Worm (Caenorhabditis elegans) whole organism, L2 larva: ENCODE results near the gene D1022.3.

Experiments
- C34F6.9 ChIP-seq: fragments of 150-350 bp; optimal IDR thresholded peaks from 2 replicates; lab custom pipeline; 2014; ENCODE audit warnings: missing biosample characterization, missing genetic modification characterization
- R02D3.7 ChIP-seq: fragments of 150-350 bp; optimal IDR thresholded peaks from 2 replicates; lab custom pipeline; 2014; ENCODE audit warnings: missing biosample characterization, missing genetic modification characterization
- Y55F3AM.14 ChIP-seq: fragments of 200-800 bp; sonication (Bioruptor generic); optimal IDR thresholded peaks from 2 replicates; lab custom pipeline; 2018; ENCODE audit warnings: mild to moderate bottlenecking, missing genetic modification characterization, missing compliant biosample characterization
- ZK546.5 ChIP-seq: sonication (generic microtip); optimal IDR thresholded peaks from 2 replicates; lab custom pipeline; 2017; ENCODE audit warnings: missing biosample characterization, missing genetic modification characterization
- aly-2 ChIP-seq: fragments of 150-350 bp; optimal IDR thresholded peaks from 2 replicates; lab custom pipeline; 2014; ENCODE audit warnings: missing biosample characterization, missing genetic modification characterization
- ama-1 ChIP-seq: fragments of 150-350 bp; optimal IDR thresholded peaks from 2 replicates; lab custom pipeline; 2018; ENCODE audit warnings: inconsistent platforms
- blmp-1 ChIP-seq: sonication (generic microtip); optimal IDR thresholded peaks from 2 replicates; lab custom pipeline; 2017; ENCODE audit warnings: missing genetic modification characterization, mild to moderate bottlenecking, missing compliant biosample characterization, antibody characterized with exemption, moderate library complexity; ENCODE audit not compliant: insufficient read depth
- ceh-16 ChIP-seq: fragments of 150-350 bp; optimal IDR thresholded peaks from 2 replicates; lab custom pipeline; 2014; ENCODE audit warnings: missing biosample characterization, missing genetic modification characterization
- ceh-82 ChIP-seq: fragments of 150-350 bp; optimal IDR thresholded peaks from 2 replicates; lab custom pipeline; 2014; ENCODE audit warnings: missing biosample characterization, missing genetic modification characterization
- crh-2 ChIP-seq: sonication (generic microtip); optimal IDR thresholded peaks from 2 replicates; lab custom pipeline; 2017; ENCODE audit warnings: missing biosample characterization, missing genetic modification characterization
- dmd-4 ChIP-seq: sonication (generic microtip); optimal IDR thresholded peaks from 2 replicates; lab custom pipeline; 2017; ENCODE audit warnings: missing biosample characterization, missing genetic modification characterization
- elt-1 ChIP-seq: fragments of 150-350 bp; optimal IDR thresholded peaks from 2 replicates; lab custom pipeline; 2014; ENCODE audit warnings: missing biosample characterization, missing genetic modification characterization
- fos-1 ChIP-seq: fragments of 150-350 bp; optimal IDR thresholded peaks from 2 replicates; lab custom pipeline; 2014; ENCODE audit warnings: missing biosample characterization, missing genetic modification characterization
- gmeb-1 ChIP-seq: fragments of 150-350 bp; optimal IDR thresholded peaks from 2 replicates; lab custom pipeline; 2014; ENCODE audit warnings: missing biosample characterization, missing genetic modification characterization
- lin-11 ChIP-seq: fragments of 150-350 bp; sonication (generic microtip); optimal IDR thresholded peaks from 2 replicates; lab custom pipeline; 2014; ENCODE audit warnings: missing biosample characterization, missing genetic modification characterization, inconsistent platforms, mixed read lengths
- lin-13 ChIP-seq: fragments of 150-350 bp; optimal IDR thresholded peaks from 2 replicates; lab custom pipeline; 2014; ENCODE audit warnings: missing biosample characterization, missing genetic modification reagents, missing genetic modification characterization
- lsy-2 ChIP-seq, 2 experiments: fragments of 150-350 bp in 1 of 2; sonication (generic microtip) in 1 of 2; optimal IDR thresholded peaks; 2 replicates each; lab custom pipeline; 2014 to 2017; ENCODE audit warnings: missing biosample characterization in 2 of 2, missing genetic modification characterization in 2 of 2
- mab-5 ChIP-seq: fragments of 150-350 bp; optimal IDR thresholded peaks from 2 replicates; lab custom pipeline; 2014; ENCODE audit warnings: missing biosample characterization, missing genetic modification characterization
- nhr-10 ChIP-seq: sonication (generic microtip); optimal IDR thresholded peaks from 2 replicates; lab custom pipeline; 2017; ENCODE audit warnings: missing biosample characterization, missing genetic modification characterization
- nhr-129 ChIP-seq: fragments of 150-350 bp; optimal IDR thresholded peaks from 2 replicates; lab custom pipeline; 2014; ENCODE audit warnings: missing biosample characterization, missing genetic modification characterization
- nhr-21 ChIP-seq: fragments of 150-350 bp; optimal IDR thresholded peaks from 2 replicates; lab custom pipeline; 2014; ENCODE audit warnings: missing biosample characterization, missing genetic modification characterization
- nhr-237 ChIP-seq: fragments of 150-350 bp; optimal IDR thresholded peaks from 2 replicates; lab custom pipeline; 2014; ENCODE audit warnings: missing biosample characterization, missing genetic modification characterization
- nhr-6 ChIP-seq: fragments of 150-350 bp; optimal IDR thresholded peaks from 2 replicates; lab custom pipeline; 2014; ENCODE audit warnings: missing biosample characterization, missing genetic modification characterization
- nhr-77 ChIP-seq: fragments of 150-350 bp; optimal IDR thresholded peaks from 2 replicates; lab custom pipeline; 2014; ENCODE audit warnings: missing biosample characterization, missing genetic modification characterization
- skn-1 ChIP-seq: sonication (generic microtip); optimal IDR thresholded peaks from 2 replicates; lab custom pipeline; 2017; ENCODE audit warnings: missing biosample characterization, missing genetic modification characterization
- sma-3 ChIP-seq: sonication (generic microtip); optimal IDR thresholded peaks from 2 replicates; lab custom pipeline; 2016; ENCODE audit warnings: missing genetic modification reagents, missing genetic modification characterization, missing compliant biosample characterization
- unc-62 ChIP-seq: fragments of 150-350 bp; optimal IDR thresholded peaks from 2 replicates; lab custom pipeline; 2014; ENCODE audit warnings: missing biosample characterization, missing genetic modification reagents, missing genetic modification characterization
- zag-1 ChIP-seq: fragments of 150-350 bp; optimal IDR thresholded peaks from 2 replicates; lab custom pipeline; 2014; ENCODE audit warnings: missing biosample characterization, missing genetic modification characterization
- ztf-1 ChIP-seq: fragments of 200-800 bp; sonication (Bioruptor generic); conservative IDR thresholded peaks from 2 replicates; pipeline ENCODE4 v1.3.6; 2022; ENCODE audit warnings: missing genetic modification characterization, missing compliant biosample characterization
- ztf-11 ChIP-seq: sonication (generic microtip); optimal IDR thresholded peaks from 2 replicates; lab custom pipeline; 2017; ENCODE audit warnings: missing biosample characterization, missing genetic modification characterization
- ztf-4 ChIP-seq: fragments of 150-350 bp; optimal IDR thresholded peaks from 2 replicates; lab custom pipeline; 2014; ENCODE audit warnings: missing biosample characterization, missing genetic modification characterization

D1022.3 gene

DNA sequence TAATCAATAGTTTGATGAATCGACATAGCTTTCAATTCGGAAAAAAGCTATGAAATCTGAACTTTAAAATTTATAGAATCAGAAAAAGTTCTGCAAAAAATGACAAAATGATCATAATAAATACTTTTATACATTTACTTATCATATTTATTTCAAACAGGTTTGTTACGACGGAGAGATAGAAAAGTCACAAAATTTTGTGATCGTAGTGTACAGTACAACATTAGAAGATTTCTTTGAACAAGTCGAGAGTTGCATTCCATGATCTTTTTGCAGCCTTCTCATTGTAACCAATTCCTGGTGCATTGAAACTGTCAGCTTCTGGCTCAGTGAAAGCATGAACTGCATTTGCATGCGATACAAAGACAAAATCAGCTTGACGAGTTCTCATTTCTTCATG is at the start of gene D1022.3:
D1022.3 (minus strand) TSS at position 101 of the 400 bp plus-strand sequence.
- no peak for TF ChIP-seq R02D3.7 (tag; lab: Kevin White, UChicago)
- TF ChIP-seq ceh-16 (tag; lab: Kevin White, UChicago) = no peak
- TF ChIP-seq dmd-4 (tag; lab: Kevin White, UChicago) = no peak
- no peak for TF ChIP-seq nhr-6 (tag; lab: Kevin White, UChicago)
- no peak for TF ChIP-seq nhr-237 (tag; lab: Kevin White, UChicago)
- TF ChIP-seq ztf-11 = no peak
- no peak for TF ChIP-seq lin-11 (tag; lab: Kevin White, UChicago)
- no peak for TF ChIP-seq sma-3 (GFP tag; lab: Kevin White, UChicago)

DNA sequence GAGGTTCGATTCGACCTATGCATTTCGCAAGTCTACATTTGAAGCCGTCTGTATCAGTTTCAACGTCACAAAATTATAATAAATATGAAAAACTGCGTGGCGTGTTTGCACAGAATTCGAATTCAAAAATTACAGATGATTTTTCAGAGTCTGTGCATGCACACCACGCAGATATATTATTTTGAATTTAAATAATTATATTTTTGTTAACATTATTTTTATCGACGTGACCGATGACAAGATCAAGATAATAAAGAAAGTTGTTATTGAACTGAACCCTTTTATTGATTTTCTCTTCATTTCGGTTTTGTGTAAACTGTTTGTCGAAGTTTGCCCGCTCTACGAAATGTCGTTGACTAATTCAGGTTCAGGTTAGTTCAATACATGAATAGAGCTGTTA is 48.9 kb upstream of the D1022.3 start, which contains the start of gene C28F5.1:
C28F5.1 (plus strand) TSS at position 301 of the 400 bp plus-strand sequence.
- TF ChIP-seq ztf-4 (tag; lab: Kevin White, UChicago) (no peak), gmeb-1 (no peak), nhr-10 (tag; lab: Kevin White, UChicago) (no peak), mab-5 (tag; lab: Kevin White, UChicago) (no peak), ceh-16 (tag; lab: Kevin White, UChicago) (no peak), C34F6.9 (tag; lab: Kevin White, UChicago) (no peak), ama-1 (lab: Kevin White, UChicago) (no peak), zag-1 (tag; lab: Kevin White, UChicago) (no peak), aly-2 (tag; lab: Kevin White, UChicago) (no peak)

ce11 chrII:7499390-7499789 is 43.3 kb upstream of the D1022.3 start, which contains the start of gene srab-14:
srab-14 (minus strand) TSS chrII:7499490.
- TF ChIP-seq elt-1 (tag; lab: Kevin White, UChicago) = no peak
- no peak for TF ChIP-seq R02D3.7 (tag; lab: Kevin White, UChicago)
- TF ChIP-seq crh-2 (tag; lab: Kevin White, UChicago) = no peak
- TF ChIP-seq nhr-237 (tag; lab: Kevin White, UChicago) = no peak
- no peak for TF ChIP-seq lin-11 (tag; lab: Kevin White, UChicago)
- no peak for TF ChIP-seq ama-1 (lab: Kevin White, UChicago)
- TF ChIP-seq nhr-77 (tag; lab: Kevin White, UChicago) = no peak
- no peak for TF ChIP-seq ceh-82 (tag; lab: Kevin White, UChicago)
- TF ChIP-seq lin-13 (GFP tag; lab: Kevin White, UChicago) = no peak
- no peak for TF ChIP-seq nhr-10 (tag; lab: Kevin White, UChicago)
- TF ChIP-seq mab-5 (tag; lab: Kevin White, UChicago) = no peak
- TF ChIP-seq ztf-4 (tag; lab: Kevin White, UChicago) = no peak
- no peak for TF ChIP-seq ztf-1
- TF ChIP-seq nhr-21 = no peak
- TF ChIP-seq fos-1 (tag; lab: Kevin White, UChicago) = no peak
- no peak for TF ChIP-seq nhr-129 (tag; lab: Kevin White, UChicago)

- TF ChIP-seq blmp-1 (tag; lab: Kevin White, UChicago) = peak; percentile 67
- no peak for TF ChIP-seq nhr-129 (tag; lab: Kevin White, UChicago)
These were observed 40.0 kb upstream of the D1022.3 start, which contains the start of gene spi-1 for ce11 chrII:7496070-7496469. spi-1 (plus strand) TSS chrII:7496247.

- TF ChIP-seq lin-11 (tag; lab: Kevin White, UChicago) (no peak), C34F6.9 (tag; lab: Kevin White, UChicago) (no peak), unc-62 (GFP tag; lab: Kevin White, UChicago) (no peak), nhr-237 (tag; lab: Kevin White, UChicago) (no peak), lsy-2 (tag; optimal IDR thresholded peaks at IDR 0.05; lab: Kevin White, UChicago) (no peak), mab-5 (tag; lab: Kevin White, UChicago) (no peak), gmeb-1 (no peak), nhr-77 (tag; lab: Kevin White, UChicago) (no peak), ZK546.5 (tag; lab: Kevin White, UChicago) (no peak), lin-13 (GFP tag; lab: Kevin White, UChicago) (no peak), elt-1 (tag; lab: Kevin White, UChicago) (no peak), ceh-82 (tag; lab: Kevin White, UChicago) (no peak), ztf-11 (no peak), ztf-1 (no peak), skn-1 (tag; lab: Kevin White, UChicago) (no peak), nhr-21 (no peak), zag-1 (tag; lab: Kevin White, UChicago) (no peak), ceh-16 (tag; lab: Kevin White, UChicago) (no peak), Y55F3AM.14 (no peak)
These were observed 38.1 kb upstream of the D1022.3 start, which contains the start of gene R10H1.1 for ce11 chrII:7494155-7494554. R10H1.1 (plus strand) TSS chrII:7494455.
